Worm (Caenorhabditis elegans) whole organism, L3 larva: Measurements from ENCODE around the gene F47B8.13.

ENCODE experiments used
- ceh-9 ChIP-seq: sonication (generic microtip); optimal IDR thresholded peaks from 2 replicates; lab custom pipeline; 2018; ENCODE audit warnings: missing biosample characterization, missing genetic modification characterization
- elt-3 ChIP-seq, 3 experiments: fragments of 150-350 bp in 1 of 3; sonication (generic microtip) in 2 of 3; optimal IDR thresholded peaks; 2 replicates in 2 of 3; 4 replicates in 1 of 3; lab custom pipeline; 2014 to 2017; ENCODE audit warnings: missing biosample characterization in 3 of 3, missing genetic modification characterization in 3 of 3
- jun-1 ChIP-seq: fragments of 150-350 bp; optimal IDR thresholded peaks from 2 replicates; lab custom pipeline; 2014; ENCODE audit warnings: missing biosample characterization, missing genetic modification reagents, missing genetic modification characterization
- pha-4 ChIP-seq: fragments of 150-350 bp; optimal IDR thresholded peaks from 2 replicates; lab custom pipeline; 2014; ENCODE audit warnings: missing biosample characterization, missing genetic modification reagents, missing genetic modification characterization
- pqm-1 ChIP-seq: fragments of 150-350 bp; optimal IDR thresholded peaks from 2 replicates; lab custom pipeline; 2017; ENCODE audit warnings: missing biosample characterization, missing genetic modification characterization, inconsistent platforms
- snpc-4 ChIP-seq: fragments of 150-350 bp; optimal IDR thresholded peaks from 2 replicates; lab custom pipeline; 2014; ENCODE audit warnings: missing biosample characterization, missing genetic modification characterization

- no peak for TF ChIP-seq ceh-9 (tag; lab: Kevin White, UChicago)
- TF ChIP-seq elt-3 (tag; optimal IDR thresholded peaks at IDR 0.05; lab: Kevin White, UChicago), result no peak
- no peak for TF ChIP-seq snpc-4 (tag; lab: Kevin White, UChicago)
- no peak for TF ChIP-seq pqm-1 (tag; lab: Kevin White, UChicago)
- TF ChIP-seq jun-1, result no peak
- no peak for TF ChIP-seq pha-4 (tag; lab: Kevin White, UChicago)
These were observed 30.2 kb downstream of the F47B8.13 start, which contains the start of gene F14D7.1 for ce11 chrV:14289363-14289762.
